Worm (Caenorhabditis elegans): ENCODE data around the gene tba-9.

tba-9 gene

ce11 chrX:3256784-3257493 lies 4.3 kb downstream of the tba-9 start, which contains the start of gene lbp-3:
lbp-3 (plus strand) TSS chrX:3257372.
- TF ChIP-seq unc-62 (GFP tag; optimal IDR thresholded peaks at IDR 0.05) = no peak

ce11 chrX:3258842-3259241 lies 6.2 kb downstream of the tba-9 start, which contains the start of gene lbp-1:
lbp-1 (plus strand) TSS chrX:3259142.
- TF ChIP-seq unc-62 (GFP tag; optimal IDR thresholded peaks at IDR 0.05) = no peak

ce11 chrX:3260509-3260908 lies 7.9 kb downstream of the tba-9 start, which contains the start of gene lbp-2:
lbp-2 (plus strand) TSS chrX:3260610.
- TF ChIP-seq unc-62 (GFP tag; optimal IDR thresholded peaks at IDR 0.05) = no peak

ce11 chrX:3262600-3262999 lies 10.0 kb downstream of the tba-9 start, which contains the start of gene fbxb-71:
fbxb-71 (plus strand) TSS chrX:3262900.
- no peak for TF ChIP-seq unc-62 (GFP tag; optimal IDR thresholded peaks at IDR 0.05)

ce11 chrX:3270806-3271205 lies 18.2 kb downstream of the tba-9 start, which contains the start of gene sul-1:
sul-1 (minus strand) TSS chrX:3270906.
- no peak for TF ChIP-seq unc-62 (GFP tag; optimal IDR thresholded peaks at IDR 0.05)

ce11 chrX:3271673-3272072 lies 19.1 kb downstream of the tba-9 start, which contains the start of gene K09C4.9:
K09C4.9 (minus strand) TSS chrX:3271773.
- TF ChIP-seq unc-62 (GFP tag; optimal IDR thresholded peaks at IDR 0.05) = no peak

- TF ChIP-seq unc-62 (GFP tag; optimal IDR thresholded peaks at IDR 0.05) = no peak
These were observed 20.0 kb downstream of the tba-9 start, which contains the start of gene K09C4.7 for ce11 chrX:3272580-3272979. K09C4.7 (plus strand) TSS chrX:3272880.

ce11 chrX:3280130-3280529 lies 27.5 kb downstream of the tba-9 start, which contains the start of gene K09C4.10:
K09C4.10 (minus strand) TSS chrX:3280230.
- no peak for TF ChIP-seq unc-62 (GFP tag; optimal IDR thresholded peaks at IDR 0.05)

ce11 chrX:3282306-3282705 lies 29.7 kb downstream of the tba-9 start, which contains the start of gene K09C4.5:
K09C4.5 (plus strand) TSS chrX:3282631.
- no peak for TF ChIP-seq unc-62 (GFP tag; optimal IDR thresholded peaks at IDR 0.05)

- no peak for TF ChIP-seq unc-62 (GFP tag; optimal IDR thresholded peaks at IDR 0.05)
These were observed 30.6 kb downstream of the tba-9 start for ce11 chrX:3283189-3283588.

ce11 chrX:3284967-3285366 lies 32.4 kb downstream of the tba-9 start:
- no peak for TF ChIP-seq unc-62 (GFP tag; optimal IDR thresholded peaks at IDR 0.05)

- no peak for TF ChIP-seq unc-62 (GFP tag; optimal IDR thresholded peaks at IDR 0.05)
These were observed 32.8 kb downstream of the tba-9 start for ce11 chrX:3285448-3285847.

ce11 chrX:3289183-3289582 lies 36.6 kb downstream of the tba-9 start, which contains the start of gene K09C4.4:
K09C4.4 (plus strand) TSS chrX:3289483.
- no peak for TF ChIP-seq unc-62 (GFP tag; optimal IDR thresholded peaks at IDR 0.05)

- TF ChIP-seq unc-62 (GFP tag; optimal IDR thresholded peaks at IDR 0.05) = no peak
These were observed 37.5 kb downstream of the tba-9 start for ce11 chrX:3290147-3290546.

ce11 chrX:3291948-3292347 lies 39.3 kb downstream of the tba-9 start:
- no peak for TF ChIP-seq unc-62 (GFP tag; optimal IDR thresholded peaks at IDR 0.05)

ce11 chrX:3296182-3296581 lies 43.6 kb downstream of the tba-9 start, which contains the start of gene K09C4.2:
K09C4.2 (plus strand) TSS chrX:3296482.
- no peak for TF ChIP-seq unc-62 (GFP tag; optimal IDR thresholded peaks at IDR 0.05)

- no peak for TF ChIP-seq unc-62 (GFP tag; optimal IDR thresholded peaks at IDR 0.05)
These were observed 45.2 kb downstream of the tba-9 start for ce11 chrX:3297812-3298211.
